Worm (Caenorhabditis elegans): ENCODE data around the gene unc-97.

Gene unc-97

DNA sequence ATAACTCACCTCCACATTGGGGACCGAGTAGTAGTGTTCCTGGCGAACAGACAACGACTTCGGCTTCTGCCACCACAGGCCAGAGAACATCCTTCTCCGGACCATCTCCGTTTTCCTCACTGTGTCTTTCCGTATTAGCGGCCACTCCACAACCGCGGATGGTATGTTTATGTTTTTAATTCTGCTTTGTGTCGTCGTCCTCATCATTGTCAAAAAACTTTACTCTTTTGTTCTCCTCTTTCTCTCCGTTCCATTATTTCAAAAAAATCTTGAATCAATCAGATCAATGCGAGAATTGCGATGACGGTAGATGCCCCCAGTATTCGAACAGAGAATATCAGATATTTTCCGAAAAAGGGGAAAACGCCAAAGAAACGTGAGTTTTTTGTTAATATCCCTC, 25.5 kb upstream of the unc-97 start, which contains the start of gene mec-2:
Gene mec-2 (plus strand): TSS at position 301 of the 400 bp plus-strand sequence.
- TF ChIP-seq flt-1 (GFP tag; IDR thresholded peaks at IDR 0.05) = no peak
- TF ChIP-seq hnd-1 (tag; optimal IDR thresholded peaks at IDR 0.05) = no peak
- TF ChIP-seq hmg-4 (GFP tag; optimal IDR thresholded peaks at IDR 0.05) = no peak
- no peak for TF ChIP-seq tbx-37 (GFP tag; conservative IDR thresholded peaks at IDR 0.05)
- TF ChIP-seq tbx-11 (GFP tag; IDR thresholded peaks at IDR 0.05) = no peak
- no peak for TF ChIP-seq B0310.2 (tag; optimal IDR thresholded peaks at IDR 0.05)
- TF ChIP-seq ets-7 (tag; optimal IDR thresholded peaks at IDR 0.05) = no peak
- TF ChIP-seq ceh-13 (GFP tag; optimal IDR thresholded peaks at IDR 0.05) = no peak
- TF ChIP-seq scrt-1 (GFP tag; IDR thresholded peaks at IDR 0.05) = no peak
- no peak for TF ChIP-seq hmbx-1 (tag; optimal IDR thresholded peaks at IDR 0.05)
- TF ChIP-seq ama-1 (optimal IDR thresholded peaks at IDR 0.05) = no peak
- no peak for TF ChIP-seq aly-1 (tag; optimal IDR thresholded peaks at IDR 0.05)
- TF ChIP-seq F13C5.2 (tag; optimal IDR thresholded peaks at IDR 0.05) = no peak
- no peak for TF ChIP-seq tra-4 (tag; optimal IDR thresholded peaks at IDR 0.05)
- no peak for TF ChIP-seq sea-1 (GFP tag; conservative IDR thresholded peaks at IDR 0.05)

DNA sequence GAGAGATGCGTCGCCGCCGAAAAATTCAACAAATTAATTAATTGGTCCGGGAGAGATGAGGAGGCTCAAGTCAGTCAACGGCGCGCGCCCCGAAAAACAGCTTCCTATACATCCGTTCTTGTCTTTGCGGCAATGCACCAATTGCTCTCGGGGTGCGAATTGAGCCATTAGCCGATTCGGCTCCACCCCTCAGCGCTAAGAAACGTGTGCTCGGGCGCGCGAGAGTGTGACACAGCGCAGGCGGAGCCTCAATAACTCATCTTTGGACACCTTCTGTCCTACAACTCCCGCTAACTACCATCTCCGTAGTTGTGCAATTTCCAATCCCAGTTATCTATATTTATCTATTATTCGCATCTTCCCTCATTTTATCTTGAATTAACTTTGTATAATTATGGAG, 20.3 kb upstream of the unc-97 start:
- TF ChIP-seq pes-1 (GFP tag; IDR thresholded peaks at IDR 0.05) (no peak), tra-4 (tag; optimal IDR thresholded peaks at IDR 0.05) (no peak), hmbx-1 (tag; optimal IDR thresholded peaks at IDR 0.05) (no peak), tbx-11 (GFP tag; IDR thresholded peaks at IDR 0.05) (no peak), ceh-13 (GFP tag; optimal IDR thresholded peaks at IDR 0.05) (no peak), hmg-4 (GFP tag; optimal IDR thresholded peaks at IDR 0.05) (no peak), F13C5.2 (tag; optimal IDR thresholded peaks at IDR 0.05) (no peak), tbx-37 (GFP tag; conservative IDR thresholded peaks at IDR 0.05) (no peak), flt-1 (GFP tag; IDR thresholded peaks at IDR 0.05) (no peak), sea-1 (GFP tag; conservative IDR thresholded peaks at IDR 0.05) (no peak), ama-1 (optimal IDR thresholded peaks at IDR 0.05) (no peak), B0310.2 (tag; optimal IDR thresholded peaks at IDR 0.05) (no peak), hnd-1 (tag; optimal IDR thresholded peaks at IDR 0.05) (no peak), ceh-36 (tag; optimal IDR thresholded peaks at IDR 0.05) (no peak), aly-1 (tag; optimal IDR thresholded peaks at IDR 0.05) (no peak), ets-7 (tag; optimal IDR thresholded peaks at IDR 0.05) (no peak), scrt-1 (GFP tag; IDR thresholded peaks at IDR 0.05) (no peak)

DNA sequence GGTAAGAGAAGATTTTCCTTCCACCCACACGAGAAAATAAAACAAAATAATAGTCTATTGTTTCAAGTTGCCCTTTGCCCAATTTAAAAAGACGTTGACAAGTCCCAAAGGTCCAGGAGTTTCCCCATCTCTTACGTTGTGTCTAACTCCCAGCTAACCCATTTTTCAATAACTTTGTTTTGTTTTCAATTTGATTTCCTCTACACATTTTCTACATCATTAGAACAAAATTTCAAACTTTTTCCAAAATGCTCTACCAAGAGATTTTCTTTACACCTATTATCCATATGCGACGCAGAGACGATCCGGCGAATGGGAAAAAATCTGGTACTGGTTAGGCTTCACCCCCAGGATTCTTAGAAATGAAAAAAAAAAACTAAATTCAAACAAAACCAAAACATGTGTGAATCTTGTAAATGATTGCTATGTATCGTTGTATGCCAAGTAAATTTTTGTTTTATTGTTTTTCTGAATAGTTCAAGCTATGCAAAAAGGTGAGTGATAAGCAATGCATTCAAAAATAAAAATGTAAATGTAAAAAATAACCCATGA, 13.1 kb upstream of the unc-97 start:
- TF ChIP-seq ceh-36 (tag; optimal IDR thresholded peaks at IDR 0.05) = no peak
- no peak for TF ChIP-seq sea-1 (GFP tag; conservative IDR thresholded peaks at IDR 0.05)
- no peak for TF ChIP-seq pes-1 (GFP tag; IDR thresholded peaks at IDR 0.05)
- no peak for TF ChIP-seq tbx-11 (GFP tag; IDR thresholded peaks at IDR 0.05)
- TF ChIP-seq hmbx-1 (tag; optimal IDR thresholded peaks at IDR 0.05) = no peak
- TF ChIP-seq ets-7 (tag; optimal IDR thresholded peaks at IDR 0.05) = no peak
- no peak for TF ChIP-seq ama-1 (optimal IDR thresholded peaks at IDR 0.05)
- no peak for TF ChIP-seq ceh-13 (GFP tag; optimal IDR thresholded peaks at IDR 0.05)
- TF ChIP-seq hmg-4 (GFP tag; optimal IDR thresholded peaks at IDR 0.05) = no peak
- no peak for TF ChIP-seq F13C5.2 (tag; optimal IDR thresholded peaks at IDR 0.05)
- TF ChIP-seq scrt-1 (GFP tag; IDR thresholded peaks at IDR 0.05) = no peak
- no peak for TF ChIP-seq tbx-37 (GFP tag; conservative IDR thresholded peaks at IDR 0.05)
- TF ChIP-seq B0310.2 (tag; optimal IDR thresholded peaks at IDR 0.05) = no peak
- no peak for TF ChIP-seq aly-1 (tag; optimal IDR thresholded peaks at IDR 0.05)
- TF ChIP-seq flt-1 (GFP tag; IDR thresholded peaks at IDR 0.05) = no peak
- TF ChIP-seq tra-4 (tag; optimal IDR thresholded peaks at IDR 0.05) = no peak
- no peak for TF ChIP-seq hnd-1 (tag; optimal IDR thresholded peaks at IDR 0.05)

DNA sequence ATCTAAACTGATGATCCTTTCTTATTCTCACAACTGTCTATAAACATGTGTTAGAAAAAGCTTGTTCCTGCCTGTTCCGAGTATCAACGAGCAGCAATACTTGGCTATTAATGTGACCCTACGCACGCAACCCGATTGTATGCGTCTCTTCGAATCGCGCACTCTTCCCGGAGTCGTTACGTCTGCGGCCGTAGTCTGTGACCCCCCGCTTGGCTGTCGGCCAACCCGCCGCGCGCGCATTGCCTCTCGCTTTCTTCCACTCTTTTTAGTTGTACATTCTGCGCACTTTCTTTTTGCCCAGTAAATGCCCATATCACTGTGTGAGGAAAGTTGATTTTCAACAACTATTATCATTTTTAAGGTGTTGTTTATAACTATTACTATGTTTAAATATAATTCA, 1.1 kb upstream of the unc-97 start:
- no peak for TF ChIP-seq tra-4 (tag; optimal IDR thresholded peaks at IDR 0.05)
- peak; percentile 83 for TF ChIP-seq hmg-4 (GFP tag; optimal IDR thresholded peaks at IDR 0.05)
- TF ChIP-seq scrt-1 (GFP tag; IDR thresholded peaks at IDR 0.05) = no peak
- no peak for TF ChIP-seq ama-1 (optimal IDR thresholded peaks at IDR 0.05)
- TF ChIP-seq tbx-11 (GFP tag; IDR thresholded peaks at IDR 0.05) = no peak
- TF ChIP-seq ets-7 (tag; optimal IDR thresholded peaks at IDR 0.05) = no peak
- no peak for TF ChIP-seq B0310.2 (tag; optimal IDR thresholded peaks at IDR 0.05)
- no peak for TF ChIP-seq ceh-13 (GFP tag; optimal IDR thresholded peaks at IDR 0.05)
- no peak for TF ChIP-seq pes-1 (GFP tag; IDR thresholded peaks at IDR 0.05)
- peak; percentile 60 for TF ChIP-seq F13C5.2 (tag; optimal IDR thresholded peaks at IDR 0.05)
- TF ChIP-seq flt-1 (GFP tag; IDR thresholded peaks at IDR 0.05) = 0 out of 2 replicates have a peak, but pooled peaks have one; percentile 14
- 0 out of 2 replicates have a peak, but pooled peaks have one; percentile 36 for TF ChIP-seq sea-1 (GFP tag; conservative IDR thresholded peaks at IDR 0.05)
- TF ChIP-seq hnd-1 (tag; optimal IDR thresholded peaks at IDR 0.05) = no peak
- TF ChIP-seq aly-1 (tag; optimal IDR thresholded peaks at IDR 0.05) = peak; percentile 10
- TF ChIP-seq ceh-36 (tag; optimal IDR thresholded peaks at IDR 0.05) = no peak
- no peak for TF ChIP-seq hmbx-1 (tag; optimal IDR thresholded peaks at IDR 0.05)
- no peak for TF ChIP-seq tbx-37 (GFP tag; conservative IDR thresholded peaks at IDR 0.05)

DNA sequence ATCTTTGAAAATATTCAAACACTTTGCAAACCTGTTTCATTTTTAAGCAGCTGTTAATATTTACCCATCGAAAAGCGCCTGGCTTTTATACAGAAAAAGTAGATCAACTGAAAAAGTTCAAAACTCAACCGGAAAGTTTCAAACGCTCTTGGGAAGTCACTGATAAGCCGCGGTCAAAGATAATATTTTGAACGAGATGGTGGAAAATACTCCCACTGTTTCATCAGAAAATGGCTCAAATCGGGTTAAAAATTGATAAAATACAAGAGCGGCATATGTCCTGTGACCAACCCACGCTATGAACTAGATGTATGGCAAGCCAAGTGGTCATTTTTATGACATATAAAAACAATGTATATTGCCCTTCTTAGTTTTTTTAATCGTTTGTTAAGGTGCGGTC, 6.3 kb downstream of the unc-97 start, which contains the start of gene sulp-2:
Gene sulp-2 (minus strand): TSS at position 107 of the 400 bp plus-strand sequence.
- no peak for TF ChIP-seq tbx-37 (GFP tag; conservative IDR thresholded peaks at IDR 0.05)
- no peak for TF ChIP-seq hnd-1 (tag; optimal IDR thresholded peaks at IDR 0.05)

DNA sequence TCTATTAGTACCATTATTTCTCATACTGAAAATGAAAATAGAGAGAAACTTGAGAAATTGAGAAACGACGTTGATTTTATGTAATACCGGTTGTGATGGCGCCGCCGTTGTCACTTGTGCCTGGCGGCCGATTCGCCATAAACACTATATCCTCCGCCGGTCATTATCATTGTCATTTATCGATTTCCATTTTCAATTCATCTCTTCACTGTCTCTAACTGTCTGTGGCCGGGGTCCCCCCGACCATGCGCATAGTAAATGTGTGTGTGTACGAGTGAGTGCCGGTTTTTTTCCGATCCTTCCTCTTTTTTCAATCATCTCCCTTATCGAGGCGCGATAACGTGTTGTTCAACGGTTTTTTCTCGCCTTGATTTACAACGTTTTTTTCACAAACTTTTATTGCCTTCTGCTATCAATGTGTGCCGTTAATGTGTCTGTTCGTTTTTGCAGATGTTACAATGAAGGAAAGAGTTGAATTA, 10.4 kb downstream of the unc-97 start, which contains the start of gene F14D12.1:
Gene F14D12.1 (plus strand): TSS at position 429 of the 479 bp plus-strand sequence.
- TF ChIP-seq ama-1 (optimal IDR thresholded peaks at IDR 0.05) (no peak), hmg-4 (GFP tag; optimal IDR thresholded peaks at IDR 0.05) (no peak), tbx-11 (GFP tag; IDR thresholded peaks at IDR 0.05) (no peak), B0310.2 (tag; optimal IDR thresholded peaks at IDR 0.05) (no peak), tbx-37 (GFP tag; conservative IDR thresholded peaks at IDR 0.05) (no peak)

DNA sequence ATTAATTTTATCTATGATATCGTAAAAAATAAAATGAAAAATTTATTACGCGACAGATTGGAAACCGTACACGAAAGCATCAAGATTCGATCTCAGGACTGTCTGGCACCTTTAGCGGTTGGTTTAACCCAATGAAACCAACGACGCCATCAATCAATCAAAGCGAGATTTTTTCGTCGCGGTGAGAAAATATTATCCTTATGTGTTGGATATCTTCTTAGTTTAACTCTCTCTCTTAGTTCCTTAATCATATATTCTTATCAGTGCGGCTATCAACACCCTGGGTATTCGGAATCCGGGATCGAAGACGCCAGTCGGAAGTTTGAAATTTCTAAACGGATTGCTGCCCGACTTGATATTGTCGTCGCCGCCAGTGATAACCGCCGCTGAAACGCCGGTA, 12.1 kb downstream of the unc-97 start:
- no peak for TF ChIP-seq pes-1 (GFP tag; IDR thresholded peaks at IDR 0.05)
- TF ChIP-seq scrt-1 (GFP tag; IDR thresholded peaks at IDR 0.05) = no peak
- TF ChIP-seq sea-1 (GFP tag; conservative IDR thresholded peaks at IDR 0.05) = no peak
- no peak for TF ChIP-seq ceh-36 (tag; optimal IDR thresholded peaks at IDR 0.05)
- TF ChIP-seq ets-7 (tag; optimal IDR thresholded peaks at IDR 0.05) = no peak
- TF ChIP-seq tbx-37 (GFP tag; conservative IDR thresholded peaks at IDR 0.05) = no peak
- TF ChIP-seq tra-4 (tag; optimal IDR thresholded peaks at IDR 0.05) = no peak
- TF ChIP-seq aly-1 (tag; optimal IDR thresholded peaks at IDR 0.05) = no peak
- no peak for TF ChIP-seq tbx-11 (GFP tag; IDR thresholded peaks at IDR 0.05)
